Fruit fly (Drosophila melanogaster) whole organism, prepupa: ENCODE data around the gene TwdlQ.
A peak's percentile ranks its signal among the peaks of the same experiment; 100 is the strongest.

ENCODE experiments used
- Blimp-1 ChIP-seq: fragments of 200-800 bp; sonication (Bioruptor generic); optimal IDR thresholded peaks from 3 replicates; lab custom pipeline; 2017; ENCODE audit warnings: missing biosample characterization, missing genetic modification characterization, mild to moderate bottlenecking, moderate library complexity, missing genetic modification reagents
- CG10631 ChIP-seq: fragments of 200-800 bp; sonication (Bioruptor generic); optimal IDR thresholded peaks from 2 replicates; lab custom pipeline; 2016; ENCODE audit warnings: missing biosample characterization, missing genetic modification characterization
- CG11902 ChIP-seq: fragments of 200-800 bp; sonication (Bioruptor generic); optimal IDR thresholded peaks from 3 replicates; lab custom pipeline; 2016; ENCODE audit warnings: missing biosample characterization, missing genetic modification characterization
- CG15336 ChIP-seq: fragments of 200-800 bp; sonication (Bioruptor generic); IDR thresholded peaks from 2 replicates; pipeline ENCODE4 v1.3.6; 2022; ENCODE audit warnings: missing biosample characterization, missing genetic modification characterization
- CG1621 ChIP-seq: fragments of 200-800 bp; sonication (Bioruptor generic); optimal IDR thresholded peaks from 3 replicates; lab custom pipeline; 2018; ENCODE audit warnings: missing biosample characterization, mild to moderate bottlenecking, missing genetic modification characterization
- CG16779 ChIP-seq: fragments of 200-800 bp; sonication (Bioruptor generic); optimal IDR thresholded peaks from 3 replicates; lab custom pipeline; 2017; ENCODE audit warnings: missing biosample characterization, mild to moderate bottlenecking, missing genetic modification characterization
- CG31627 ChIP-seq: fragments of 200-800 bp; sonication (Bioruptor generic); optimal IDR thresholded peaks from 3 replicates; lab custom pipeline; 2016; ENCODE audit warnings: missing biosample characterization, missing genetic modification characterization
- CG34406 ChIP-seq: fragments of 200-800 bp; sonication (Bioruptor generic); optimal IDR thresholded peaks from 3 replicates; lab custom pipeline; 2016; ENCODE audit warnings: missing biosample characterization, missing genetic modification characterization
- CG3919 ChIP-seq: fragments of 200-800 bp; sonication (Bioruptor generic); optimal IDR thresholded peaks from 3 replicates; lab custom pipeline; 2016; ENCODE audit warnings: missing biosample characterization, missing genetic modification characterization
- CG4318 ChIP-seq: fragments of 200-800 bp; sonication (Bioruptor generic); optimal IDR thresholded peaks from 3 replicates; lab custom pipeline; 2017; ENCODE audit warnings: missing biosample characterization, mild to moderate bottlenecking, missing genetic modification characterization
- CG6163 ChIP-seq: fragments of 200-800 bp; sonication (Bioruptor generic); IDR thresholded peaks from 3 replicates; pipeline ENCODE4 v1.3.6; 2022; ENCODE audit warnings: missing biosample characterization, missing genetic modification characterization
- CG6276 ChIP-seq: fragments of 200-800 bp; sonication (Bioruptor generic); optimal IDR thresholded peaks from 2 replicates; lab custom pipeline; 2017; ENCODE audit warnings: missing biosample characterization, mild to moderate bottlenecking, missing genetic modification characterization
- CG6792 ChIP-seq: fragments of 200-800 bp; sonication (Bioruptor generic); optimal IDR thresholded peaks from 3 replicates; lab custom pipeline; 2016; ENCODE audit warnings: missing biosample characterization, missing genetic modification characterization
- CG6808 ChIP-seq: fragments of 200-800 bp; sonication (Bioruptor generic); optimal IDR thresholded peaks from 3 replicates; lab custom pipeline; 2017; ENCODE audit warnings: missing biosample characterization, missing genetic modification characterization, mild to moderate bottlenecking, moderate library complexity, missing genetic modification reagents
- CG6854 ChIP-seq: fragments of 200-800 bp; sonication (Bioruptor generic); optimal IDR thresholded peaks from 2 replicates; lab custom pipeline; 2017; ENCODE audit warnings: missing biosample characterization, mild to moderate bottlenecking, missing genetic modification characterization
- CG7368 ChIP-seq: fragments of 200-800 bp; sonication (Bioruptor generic); optimal IDR thresholded peaks from 3 replicates; lab custom pipeline; 2016; ENCODE audit warnings: missing biosample characterization, missing genetic modification characterization
- CG8119 ChIP-seq: fragments of 200-800 bp; sonication (Bioruptor generic); IDR thresholded peaks from 3 replicates; pipeline ENCODE4 v1.3.6; 2022; ENCODE audit warnings: missing biosample characterization, missing genetic modification characterization
- CG8319 ChIP-seq: fragments of 200-800 bp; sonication (Bioruptor generic); optimal IDR thresholded peaks from 3 replicates; lab custom pipeline; 2016; ENCODE audit warnings: missing biosample characterization, missing genetic modification characterization
- CG8632 ChIP-seq: fragments of 200-800 bp; sonication (Bioruptor generic); optimal IDR thresholded peaks from 3 replicates; lab custom pipeline; 2016; ENCODE audit warnings: missing biosample characterization, missing genetic modification characterization
- Eip75B ChIP-seq: fragments of 200-800 bp; sonication (Bioruptor generic); optimal IDR thresholded peaks from 3 replicates; lab custom pipeline; 2016; ENCODE audit warnings: missing biosample characterization, missing genetic modification characterization
- Eip78C ChIP-seq: fragments of 200-800 bp; sonication (Bioruptor generic); peaks from one replicate; lab custom pipeline; 2016; ENCODE audit warnings: missing biosample characterization, missing genetic modification characterization
- Ets21C ChIP-seq: fragments of 200-800 bp; sonication (Bioruptor generic); optimal IDR thresholded peaks from 3 replicates; lab custom pipeline; 2016; ENCODE audit warnings: missing biosample characterization, missing genetic modification characterization
- Ets96B ChIP-seq: fragments of 200-800 bp; optimal IDR thresholded peaks from 2 replicates; lab custom pipeline; 2019; ENCODE audit warnings: missing biosample characterization, mild to moderate bottlenecking, missing genetic modification characterization, moderate library complexity
- Hr38 ChIP-seq: sonication (Bioruptor generic); optimal IDR thresholded peaks from 2 replicates; lab custom pipeline; 2016; ENCODE audit warnings: missing biosample characterization, missing genetic modification characterization
- Hr39 ChIP-seq: fragments of 200-800 bp; sonication (Bioruptor generic); optimal IDR thresholded peaks from 2 replicates; lab custom pipeline; 2016; ENCODE audit warnings: missing biosample characterization, missing genetic modification characterization
- Met ChIP-seq: fragments of 200-800 bp; sonication (Bioruptor generic); optimal IDR thresholded peaks from 3 replicates; lab custom pipeline; 2016; ENCODE audit warnings: missing biosample characterization, missing genetic modification characterization
- OdsH ChIP-seq: fragments of 200-800 bp; sonication (Bioruptor generic); optimal IDR thresholded peaks from 3 replicates; lab custom pipeline; 2016; ENCODE audit warnings: missing biosample characterization, missing genetic modification characterization
- Smox ChIP-seq: fragments of 200-800 bp; sonication (Bioruptor generic); optimal IDR thresholded peaks from 3 replicates; lab custom pipeline; 2016; ENCODE audit warnings: missing biosample characterization, missing genetic modification characterization
- achi ChIP-seq: fragments of 200-800 bp; sonication (Bioruptor generic); optimal IDR thresholded peaks from 3 replicates; lab custom pipeline; 2016; ENCODE audit warnings: missing biosample characterization, missing genetic modification characterization
- acj6 ChIP-seq: fragments of 200-800 bp; sonication (Bioruptor generic); optimal IDR thresholded peaks from 3 replicates; lab custom pipeline; 2016; ENCODE audit warnings: missing biosample characterization, missing genetic modification characterization
- cyc ChIP-seq: fragments of 200-800 bp; sonication (Bioruptor generic); optimal IDR thresholded peaks from 3 replicates; lab custom pipeline; 2016; ENCODE audit warnings: missing biosample characterization, missing genetic modification characterization
- dac ChIP-seq: fragments of 200-800 bp; sonication (Bioruptor generic); optimal IDR thresholded peaks from 2 replicates; lab custom pipeline; 2017; ENCODE audit warnings: missing biosample characterization, mild to moderate bottlenecking, missing genetic modification characterization
- dsx ChIP-seq: fragments of 200-800 bp; optimal IDR thresholded peaks from 3 replicates; lab custom pipeline; 2019; ENCODE audit warnings: missing biosample characterization, mild to moderate bottlenecking, missing genetic modification characterization, moderate library complexity; ENCODE audit not compliant: poor library complexity, severe bottlenecking
- eg ChIP-seq: fragments of 200-800 bp; sonication (Bioruptor generic); IDR thresholded peaks from 3 replicates; pipeline ENCODE4 v1.3.6; 2022; ENCODE audit warnings: missing biosample characterization, missing genetic modification characterization
- esn ChIP-seq: fragments of 200-800 bp; sonication (Bioruptor generic); optimal IDR thresholded peaks from 2 replicates; lab custom pipeline; 2016; ENCODE audit warnings: missing biosample characterization, mild to moderate bottlenecking, missing genetic modification characterization, moderate library complexity
- fd59A ChIP-seq: fragments of 200-800 bp; sonication (Bioruptor generic); optimal IDR thresholded peaks from 2 replicates; lab custom pipeline; 2017; ENCODE audit warnings: missing biosample characterization, mild to moderate bottlenecking, missing genetic modification characterization, missing genetic modification reagents
- fd85E ChIP-seq: fragments of 200-800 bp; sonication (Bioruptor generic); optimal IDR thresholded peaks from 3 replicates; lab custom pipeline; 2016; ENCODE audit warnings: missing biosample characterization, missing genetic modification characterization
- fkh ChIP-seq: fragments of 200-800 bp; sonication (Bioruptor generic); optimal IDR thresholded peaks from 3 replicates; lab custom pipeline; 2017; ENCODE audit warnings: missing biosample characterization, mild to moderate bottlenecking, missing genetic modification characterization, moderate library complexity
- lz ChIP-seq: fragments of 200-800 bp; sonication (Bioruptor generic); optimal IDR thresholded peaks from 3 replicates; lab custom pipeline; 2016; ENCODE audit warnings: missing biosample characterization, missing genetic modification characterization
- pdm3 ChIP-seq: fragments of 200-800 bp; sonication (Bioruptor generic); optimal IDR thresholded peaks from 3 replicates; lab custom pipeline; 2016; ENCODE audit warnings: missing biosample characterization, missing genetic modification characterization
- salr ChIP-seq, 2 experiments: fragments of 200-800 bp; sonication (Bioruptor generic); optimal IDR thresholded peaks; 3 replicates each; lab custom pipeline; 2016 to 2018; ENCODE audit warnings: missing biosample characterization in 2 of 2, missing genetic modification characterization in 2 of 2, mild to moderate bottlenecking in 1 of 2
- spab ChIP-seq: fragments of 200-800 bp; sonication (Bioruptor generic); optimal IDR thresholded peaks from 2 replicates; lab custom pipeline; 2017; ENCODE audit warnings: missing biosample characterization, mild to moderate bottlenecking, missing genetic modification characterization, missing genetic modification reagents
- ss ChIP-seq, 2 experiments: fragments of 200-800 bp; sonication (Bioruptor generic); optimal IDR thresholded peaks; 2 replicates in 1 of 2; 3 replicates in 1 of 2; lab custom pipeline; 2017 to 2018; ENCODE audit warnings: mild to moderate bottlenecking in 2 of 2, missing biosample characterization in 2 of 2, missing genetic modification characterization in 2 of 2, moderate library complexity in 1 of 2
- svp ChIP-seq: fragments of 200-800 bp; sonication (Bioruptor generic); peaks from one replicate; lab custom pipeline; 2016; ENCODE audit warnings: missing biosample characterization, missing genetic modification characterization
- topi ChIP-seq: fragments of 200-800 bp; sonication (Bioruptor generic); optimal IDR thresholded peaks from 3 replicates; lab custom pipeline; 2016; ENCODE audit warnings: missing biosample characterization, missing genetic modification characterization
- vri ChIP-seq: fragments of 200-800 bp; sonication (Bioruptor generic); optimal IDR thresholded peaks from 3 replicates; lab custom pipeline; 2016; ENCODE audit warnings: missing biosample characterization, mild to moderate bottlenecking, missing genetic modification characterization

TwdlQ gene

DNA sequence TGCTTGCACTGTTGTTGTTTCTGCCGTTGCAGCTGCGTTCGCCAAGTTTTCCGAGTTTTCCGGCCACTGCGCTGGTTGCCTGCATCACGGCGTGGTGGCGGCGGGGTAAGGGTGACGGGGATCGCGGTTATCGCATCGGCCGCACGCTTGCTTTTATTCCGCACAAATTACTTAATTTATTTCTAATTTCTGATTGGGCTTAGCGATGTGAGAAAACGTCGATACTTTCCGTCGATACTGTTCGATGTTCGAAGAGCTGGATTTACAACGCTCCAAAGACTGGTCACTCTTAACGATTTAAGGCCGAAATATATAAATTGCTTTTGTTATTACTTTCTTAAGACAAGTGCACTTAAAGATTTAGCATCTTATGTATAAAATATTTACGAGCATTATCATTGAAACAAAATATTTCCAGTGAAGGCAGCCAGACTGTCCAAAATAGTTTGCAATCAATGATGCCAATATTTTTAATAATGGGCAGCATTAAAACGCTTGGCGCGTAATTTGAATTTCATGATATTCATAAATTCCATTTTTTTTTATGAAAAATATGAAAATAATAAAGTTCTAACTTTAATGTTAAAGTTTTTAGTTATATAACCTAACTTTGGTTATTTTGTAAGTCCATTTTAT lies 31.7 kb upstream of the TwdlQ start, which contains the start of gene CG6420:
Gene CG6420 (minus strand): TSS at position 240 of the 636 bp plus-strand sequence.
- TF ChIP-seq acj6 (GFP tag; lab: Kevin White, UChicago), result no peak
- TF ChIP-seq CG11902, result no peak
- no peak for TF ChIP-seq CG6276 (GFP tag; lab: Kevin White, UChicago)
- TF ChIP-seq cyc (GFP tag; lab: Kevin White, UChicago), result no peak
- TF ChIP-seq Eip78C (GFP tag; lab: Kevin White, UChicago), result peak; percentile 16
- no peak for TF ChIP-seq Eip75B (GFP tag; lab: Kevin White, UChicago)
- no peak for TF ChIP-seq CG6792
- peak; percentile 76 for TF ChIP-seq vri
- TF ChIP-seq Ets21C, result no peak
- no peak for TF ChIP-seq salr (GFP tag; optimal IDR thresholded peaks at IDR 0.05; lab: Kevin White, UChicago)
- no peak for TF ChIP-seq topi
- TF ChIP-seq CG6808, result peak; percentile 100
- no peak for TF ChIP-seq fd85E

DNA sequence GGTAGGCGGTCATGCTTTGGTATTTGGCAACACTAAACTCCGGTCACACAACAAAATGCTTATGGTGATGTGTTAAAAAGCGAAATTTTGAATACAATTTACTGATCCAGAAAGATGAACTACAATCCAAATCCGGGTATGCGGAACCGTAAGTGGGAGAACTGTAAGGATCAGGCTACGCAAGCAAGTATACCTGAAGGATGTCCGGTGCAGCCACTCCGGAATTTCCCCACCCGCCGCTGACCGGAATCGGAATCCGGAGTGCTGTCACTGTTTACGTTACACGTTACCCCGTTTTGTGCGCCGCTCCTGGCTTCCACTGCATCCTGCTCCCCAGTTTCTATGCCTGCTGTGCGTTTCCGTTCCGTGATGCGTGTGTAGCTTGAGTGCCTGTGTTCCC lies 24.5 kb upstream of the TwdlQ start, which contains the start of gene Yif1:
Gene Yif1 (plus strand): TSS at position 8 of the 400 bp plus-strand sequence.
- peak; percentile 87 for TF ChIP-seq CG1621 (tag; lab: Kevin White, UChicago)
- no peak for TF ChIP-seq CG16779

DNA sequence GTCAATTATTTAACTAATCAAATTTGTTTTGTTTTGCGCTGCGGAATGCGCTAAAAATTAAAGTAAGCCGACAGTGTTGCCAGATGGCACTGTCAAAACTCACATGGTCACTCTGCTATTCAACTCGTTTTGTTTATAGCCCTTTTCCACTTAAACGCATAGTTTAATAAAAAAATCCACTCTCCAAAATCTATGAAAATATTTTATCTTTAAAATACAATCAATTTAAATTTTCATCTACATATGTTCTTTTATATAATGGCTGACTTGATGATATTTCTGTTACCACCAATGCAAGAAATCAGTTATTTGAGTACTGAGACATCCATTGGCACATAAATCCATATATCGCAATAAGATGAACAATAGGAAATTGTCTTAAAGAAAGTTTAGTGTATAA lies 23.9 kb upstream of the TwdlQ start, which contains the start of gene CG6425:
Gene CG6425 (minus strand): TSS at position 95 of the 400 bp plus-strand sequence.
- TF ChIP-seq Eip78C (GFP tag; lab: Kevin White, UChicago) (peak; percentile 35), CG8119 (GFP tag; lab: Robert Waterston, UW) (peak; percentile 41; the same call in 2 of the 3 replicates), CG6163 (GFP tag; lab: Robert Waterston, UW) (no peak), CG8632 (GFP tag; lab: Kevin White, UChicago) (no peak), dsx (GFP tag; lab: Kevin White, UChicago) (no peak), Smox (no peak), CG6854 (no peak), CG6276 (GFP tag; lab: Kevin White, UChicago) (no peak), Met (GFP tag; lab: Kevin White, UChicago) (no peak), CG7368 (GFP tag; lab: Kevin White, UChicago) (no peak), CG4318 (GFP tag; lab: Kevin White, UChicago) (no peak), dac (GFP tag; lab: Kevin White, UChicago) (peak; percentile 19), CG8319 (GFP tag; lab: Kevin White, UChicago) (no peak), Ets96B (tag; lab: Kevin White, UChicago) (no peak), CG16779 (no peak), CG31627 (GFP tag; lab: Kevin White, UChicago) (peak; percentile 61), CG3919 (GFP tag; lab: Kevin White, UChicago) (no peak), Hr38 (GFP tag; lab: Kevin White, UChicago) (no peak), achi (GFP tag; lab: Kevin White, UChicago) (no peak), Blimp-1 (GFP tag; lab: Kevin White, UChicago) (no peak), svp (GFP tag; lab: Kevin White, UChicago) (peak; percentile 52), esn (GFP tag; lab: Kevin White, UChicago) (peak; percentile 32), fkh (GFP tag; lab: Kevin White, UChicago) (no peak), lz (GFP tag; lab: Kevin White, UChicago) (peak; percentile 18), CG11902 (peak; percentile 25), spab (GFP tag; lab: Kevin White, UChicago) (no peak), CG6808 (peak; percentile 12), CG1621 (tag; lab: Kevin White, UChicago) (no peak), fd59A (GFP tag; lab: Kevin White, UChicago) (no peak), topi (peak; percentile 23), CG34406 (GFP tag; lab: Kevin White, UChicago) (no peak), acj6 (GFP tag; lab: Kevin White, UChicago) (no peak), CG15336 (GFP tag; lab: Robert Waterston, UW) (peak; percentile 24; the same call in 1 of the 2 replicates), pdm3 (GFP tag; lab: Kevin White, UChicago) (peak; percentile 35), ss (GFP tag; optimal IDR thresholded peaks at IDR 0.05; lab: Kevin White, UChicago) (no peak), OdsH (GFP tag; lab: Kevin White, UChicago) (no peak), salr (GFP tag; optimal IDR thresholded peaks at IDR 0.05; lab: Kevin White, UChicago) (peak in 1 of 2 experiments; percentile 22), cyc (GFP tag; lab: Kevin White, UChicago) (peak; percentile 38), CG10631 (GFP tag; lab: Kevin White, UChicago) (no peak), eg (GFP tag; lab: Robert Waterston, UW) (no peak), Hr39 (GFP tag; lab: Kevin White, UChicago) (peak; percentile 41)
